Fruit fly (Drosophila melanogaster) whole organism, embryonic: ENCODE data around the gene aop.

Source experiments
- Bdp1 ChIP-seq: fragments of 200-800 bp; sonication (Bioruptor generic); optimal IDR thresholded peaks from 3 replicates; lab custom pipeline; 2016; ENCODE audit warnings: missing biosample characterization, missing genetic modification characterization
- BtbVII ChIP-seq: fragments of 200-800 bp; sonication (Bioruptor generic); optimal IDR thresholded peaks from 3 replicates; lab custom pipeline; 2017; ENCODE audit warnings: missing biosample characterization, mild to moderate bottlenecking, missing genetic modification characterization
- CG12391 ChIP-seq: fragments of 200-800 bp; sonication (Bioruptor generic); optimal IDR thresholded peaks from 3 replicates; lab custom pipeline; 2018; ENCODE audit warnings: missing biosample characterization, mild to moderate bottlenecking, missing genetic modification characterization, moderate library complexity
- CG12659 ChIP-seq: fragments of 200-800 bp; sonication (Bioruptor generic); optimal IDR thresholded peaks from 3 replicates; lab custom pipeline; 2017; ENCODE audit warnings: mild to moderate bottlenecking, missing biosample characterization, missing genetic modification reagents, missing genetic modification characterization
- CG12744 ChIP-seq: fragments of 200-800 bp; sonication (Bioruptor generic); optimal IDR thresholded peaks from 2 replicates; lab custom pipeline; 2016; ENCODE audit warnings: missing biosample characterization, missing genetic modification characterization
- CG13894 ChIP-seq: fragments of 200-800 bp; sonication (Bioruptor generic); optimal IDR thresholded peaks from 3 replicates; lab custom pipeline; 2018; ENCODE audit warnings: missing biosample characterization, mild to moderate bottlenecking, missing genetic modification characterization, moderate library complexity
- CG16815 ChIP-seq: fragments of 200-800 bp; sonication (Bioruptor generic); optimal IDR thresholded peaks from 3 replicates; lab custom pipeline; 2017; ENCODE audit warnings: missing biosample characterization, mild to moderate bottlenecking, missing genetic modification characterization
- CG18262 ChIP-seq: fragments of 200-800 bp; optimal IDR thresholded peaks from 3 replicates; lab custom pipeline; 2019; ENCODE audit warnings: missing biosample characterization, mild to moderate bottlenecking, missing genetic modification characterization, moderate library complexity
- CG31441 ChIP-seq: fragments of 200-800 bp; sonication (Bioruptor generic); IDR thresholded peaks from 2 replicates; pipeline ENCODE4 v1.3.6; 2022; ENCODE audit warnings: missing biosample characterization, missing genetic modification characterization
- CG3847 ChIP-seq: fragments of 200-800 bp; sonication (Bioruptor generic); IDR thresholded peaks from 2 replicates; pipeline ENCODE4 v1.3.6; 2022; ENCODE audit warnings: missing biosample characterization, missing genetic modification characterization
- CG4404 ChIP-seq: fragments of 200-800 bp; sonication (Bioruptor generic); IDR thresholded peaks from 2 replicates; pipeline ENCODE4 v1.3.6; 2022; ENCODE audit warnings: missing biosample characterization, missing genetic modification characterization
- CG4820 ChIP-seq: fragments of 200-800 bp; sonication (Bioruptor generic); optimal IDR thresholded peaks from 3 replicates; lab custom pipeline; 2016; ENCODE audit warnings: missing biosample characterization, missing genetic modification characterization
- CG6272 ChIP-seq: fragments of 200-800 bp; sonication (Bioruptor generic); IDR thresholded peaks from 2 replicates; pipeline ENCODE4 v1.3.6; 2022; ENCODE audit warnings: missing biosample characterization, missing genetic modification characterization
- CG8478 ChIP-seq: fragments of >200 bp; optimal IDR thresholded peaks from 2 replicates; lab custom pipeline; 2018
- Chrac-16 ChIP-seq: fragments of 200-800 bp; sonication (Bioruptor generic); optimal IDR thresholded peaks from 3 replicates; lab custom pipeline; 2016; ENCODE audit warnings: missing biosample characterization, missing genetic modification characterization
- Dfd ChIP-seq, 2 experiments: fragments of >200 bp; optimal IDR thresholded peaks; 2 replicates each; lab custom pipeline; 2017; ENCODE audit warnings: missing biosample characterization in 2 of 2, missing genetic modification characterization in 2 of 2
- Doc3 ChIP-seq: fragments of 200-800 bp; sonication (Bioruptor generic); IDR thresholded peaks from 3 replicates; pipeline ENCODE4 v1.3.6; 2022; ENCODE audit warnings: missing biosample characterization, missing genetic modification characterization; ENCODE audit not compliant: partially characterized antibody
- ERR ChIP-seq: fragments of 200-800 bp; sonication (Bioruptor generic); optimal IDR thresholded peaks from 2 replicates; lab custom pipeline; 2016; ENCODE audit warnings: missing biosample characterization, missing genetic modification characterization
- Elba2 ChIP-seq: fragments of 200-800 bp; sonication (Bioruptor generic); optimal IDR thresholded peaks from 3 replicates; lab custom pipeline; 2016; ENCODE audit warnings: missing biosample characterization, missing genetic modification characterization
- Fer1 ChIP-seq: fragments of 200-800 bp; sonication (Bioruptor generic); optimal IDR thresholded peaks from 2 replicates; lab custom pipeline; 2017; ENCODE audit warnings: missing biosample characterization, mild to moderate bottlenecking, missing genetic modification characterization
- HLH4C ChIP-seq: fragments of 200-800 bp; sonication (Bioruptor generic); IDR thresholded peaks from 3 replicates; pipeline ENCODE4 v1.3.6; 2022; ENCODE audit warnings: missing biosample characterization, missing genetic modification characterization; ENCODE audit not compliant: partially characterized antibody
- Hr51 ChIP-seq, 2 experiments: fragments of 200-800 bp; sonication (Bioruptor generic); optimal IDR thresholded peaks; 2 replicates in 1 of 2; 3 replicates in 1 of 2; lab custom pipeline; 2016 to 2018; ENCODE audit warnings: missing biosample characterization in 2 of 2, missing genetic modification characterization in 2 of 2, mild to moderate bottlenecking in 1 of 2, moderate library complexity in 1 of 2
- Lim3 ChIP-seq: fragments of 200-800 bp; sonication (Bioruptor generic); IDR thresholded peaks from 2 replicates; pipeline ENCODE4 v1.3.6; 2022; ENCODE audit warnings: missing biosample characterization, missing genetic modification characterization
- Med ChIP-seq: fragments of 200-800 bp; sonication (Bioruptor generic); peaks from one replicate; lab custom pipeline; 2016; ENCODE audit warnings: missing biosample characterization, missing genetic modification characterization, mild to moderate bottlenecking, inconsistent platforms, moderate library complexity
- Mrtf ChIP-seq: fragments of 200-800 bp; sonication (Bioruptor generic); IDR thresholded peaks from 3 replicates; pipeline ENCODE4 v1.3.6; 2022; ENCODE audit warnings: missing biosample characterization, missing genetic modification characterization
- Oaz ChIP-seq: fragments of 200-800 bp; sonication (Bioruptor generic); IDR thresholded peaks from 2 replicates; pipeline ENCODE4 v1.3.6; 2022; ENCODE audit warnings: missing biosample characterization, missing genetic modification characterization
- Sox102F ChIP-seq: fragments of 200-800 bp; sonication (Bioruptor generic); optimal IDR thresholded peaks from 2 replicates; lab custom pipeline; 2018; ENCODE audit warnings: missing biosample characterization, mild to moderate bottlenecking, missing genetic modification characterization, moderate library complexity
- ac ChIP-seq: fragments of 200-800 bp; sonication (Bioruptor generic); optimal IDR thresholded peaks from 3 replicates; lab custom pipeline; 2017; ENCODE audit warnings: missing biosample characterization, mild to moderate bottlenecking, missing genetic modification characterization
- ato ChIP-seq: fragments of 200-800 bp; sonication (Bioruptor generic); IDR thresholded peaks from 2 replicates; pipeline ENCODE4 v1.3.6; 2022; ENCODE audit warnings: missing biosample characterization, missing genetic modification characterization; ENCODE audit not compliant: partially characterized antibody
- bsh ChIP-seq, 2 experiments: fragments of 200-800 bp; sonication (Bioruptor generic); optimal IDR thresholded peaks; 2 replicates each; lab custom pipeline; 2017 to 2018; ENCODE audit warnings: mild to moderate bottlenecking in 2 of 2, missing biosample characterization in 2 of 2, missing genetic modification characterization in 2 of 2, moderate library complexity in 1 of 2
- cad ChIP-seq: fragments of >200 bp; optimal IDR thresholded peaks from 2 replicates; lab custom pipeline; 2017; ENCODE audit warnings: missing biosample characterization, missing genetic modification characterization
- cas ChIP-seq: fragments of 200-800 bp; sonication (Bioruptor generic); IDR thresholded peaks from 2 replicates; pipeline ENCODE4 v1.3.6; 2022; ENCODE audit warnings: missing biosample characterization, missing genetic modification characterization
- caup ChIP-seq: fragments of 200-800 bp; sonication (Bioruptor generic); optimal IDR thresholded peaks from 3 replicates; lab custom pipeline; 2017; ENCODE audit warnings: missing biosample characterization, mild to moderate bottlenecking, missing genetic modification characterization, moderate library complexity; ENCODE audit not compliant: severe bottlenecking
- chn ChIP-seq: fragments of 200-800 bp; sonication (Bioruptor generic); optimal IDR thresholded peaks from 2 replicates; lab custom pipeline; 2016; ENCODE audit warnings: missing biosample characterization, missing genetic modification characterization
- disco-r ChIP-seq: fragments of 200-800 bp; sonication (Bioruptor generic); optimal IDR thresholded peaks from 2 replicates; lab custom pipeline; 2016; ENCODE audit warnings: missing biosample characterization, missing genetic modification characterization
- emc ChIP-seq: fragments of 200-800 bp; sonication (Bioruptor generic); optimal IDR thresholded peaks from 2 replicates; lab custom pipeline; 2016; ENCODE audit warnings: missing biosample characterization, missing genetic modification characterization
- gro ChIP-seq: fragments of 200-800 bp; sonication (Bioruptor generic); optimal IDR thresholded peaks from 2 replicates; lab custom pipeline; 2016; ENCODE audit warnings: missing biosample characterization, missing genetic modification characterization
- gsb ChIP-seq: fragments of 200-800 bp; sonication (Bioruptor generic); IDR thresholded peaks from 2 replicates; pipeline ENCODE4 v1.3.6; 2022; ENCODE audit warnings: missing biosample characterization, missing genetic modification characterization
- mam ChIP-seq: fragments of 200-800 bp; sonication (Bioruptor generic); optimal IDR thresholded peaks from 3 replicates; lab custom pipeline; 2016; ENCODE audit warnings: missing biosample characterization, missing genetic modification characterization
- oc ChIP-seq: fragments of 200-800 bp; sonication (Bioruptor generic); optimal IDR thresholded peaks from 2 replicates; lab custom pipeline; 2018; ENCODE audit warnings: missing biosample characterization, mild to moderate bottlenecking, missing genetic modification characterization, moderate library complexity
- onecut ChIP-seq: fragments of 200-800 bp; sonication (Bioruptor generic); IDR thresholded peaks from 2 replicates; pipeline ENCODE4 v1.3.6; 2022; ENCODE audit warnings: missing biosample characterization, missing genetic modification characterization
- peb ChIP-seq: fragments of 200-800 bp; sonication (Bioruptor generic); IDR thresholded peaks from 2 replicates; pipeline ENCODE4 v1.3.6; 2022; ENCODE audit warnings: missing biosample characterization, missing genetic modification characterization
- prd ChIP-seq, 3 experiments: fragments of >200 bp in 2 of 3; fragments of 200-800 bp in 1 of 3; sonication (Bioruptor generic) in 1 of 3; optimal IDR thresholded peaks in 2 of 3; IDR thresholded peaks in 1 of 3; 2 replicates in 2 of 3; 3 replicates in 1 of 3; pipeline versions ENCODE4 v1.3.6 to Lab custom; 2017 to 2022; ENCODE audit warnings: missing biosample characterization in 1 of 3, missing genetic modification characterization in 1 of 3
- psq ChIP-seq: fragments of 200-800 bp; sonication (Bioruptor generic); optimal IDR thresholded peaks from 2 replicates; lab custom pipeline; 2017; ENCODE audit warnings: missing biosample characterization, missing genetic modification characterization
- row ChIP-seq: fragments of 200-800 bp; sonication (Bioruptor generic); IDR thresholded peaks from 3 replicates; pipeline ENCODE4 v1.3.6; 2022; ENCODE audit warnings: missing biosample characterization, missing genetic modification characterization
- run ChIP-seq: fragments of 200-800 bp; sonication (Bioruptor generic); optimal IDR thresholded peaks from 3 replicates; lab custom pipeline; 2018; ENCODE audit warnings: missing biosample characterization, mild to moderate bottlenecking, missing genetic modification characterization
- stc ChIP-seq: fragments of 200-800 bp; sonication (Bioruptor generic); IDR thresholded peaks from 2 replicates; pipeline ENCODE4 v1.3.6; 2022; ENCODE audit warnings: missing biosample characterization, missing genetic modification characterization
- vnd ChIP-seq: fragments of 200-800 bp; sonication (Bioruptor generic); IDR thresholded peaks from 3 replicates; pipeline ENCODE4 v1.3.6; 2022; ENCODE audit warnings: missing biosample characterization, missing genetic modification characterization; ENCODE audit not compliant: partially characterized antibody

Gene aop

dm6 chr2L:2166958-2167707 is 11.4 kb downstream of the aop start (continued):
- TF ChIP-seq Hr51 (GFP tag; optimal IDR thresholded peaks at IDR 0.05; lab: Kevin White, UChicago) (no peak), BtbVII (GFP tag; lab: Kevin White, UChicago) (no peak), run (tag; lab: Kevin White, UChicago) (no peak), CG3847 (GFP tag; lab: Robert Waterston, UW) (no peak), Dfd (GFP tag; optimal IDR thresholded peaks at IDR 0.05; lab: Kevin White, UChicago) (no peak), CG4820 (no peak), HLH4C (GFP tag; lab: Robert Waterston, UW) (no peak), oc (tag; lab: Kevin White, UChicago) (no peak), psq (GFP tag; lab: Kevin White, UChicago) (no peak), CG31441 (GFP tag; lab: Robert Waterston, UW) (no peak), CG12659 (GFP tag; lab: Kevin White, UChicago) (no peak), Doc3 (GFP tag; lab: Robert Waterston, UW) (no peak), cad (GFP tag; lab: Kevin White, UChicago) (no peak), peb (no peak), onecut (no peak), mam (no peak), CG8478 (lab: Kevin White, UChicago) (no peak), CG12391 (tag; lab: Kevin White, UChicago) (no peak), CG4404 (no peak), caup (GFP tag; lab: Kevin White, UChicago) (no peak), disco-r (GFP tag; lab: Kevin White, UChicago) (no peak), Sox102F (GFP tag; lab: Kevin White, UChicago) (no peak), cas (GFP tag; lab: Robert Waterston, UW) (no peak), stc (no peak), Bdp1 (GFP tag; lab: Kevin White, UChicago) (no peak), ac (GFP tag; lab: Kevin White, UChicago) (no peak), ato (no peak), chn (GFP tag; lab: Kevin White, UChicago) (peak; percentile 13), Lim3 (GFP tag; lab: Robert Waterston, UW) (no peak), row (GFP tag; lab: Robert Waterston, UW) (peak; percentile 24; the same call in 1 of the 3 replicates), CG6272 (GFP tag; lab: Robert Waterston, UW) (no peak), CG13894 (tag; lab: Kevin White, UChicago) (peak; percentile 68), CG18262 (tag; lab: Kevin White, UChicago) (no peak), CG16815 (GFP tag; lab: Kevin White, UChicago) (no peak), gro (GFP tag; lab: Kevin White, UChicago) (no peak), Chrac-16 (GFP tag; lab: Kevin White, UChicago) (no peak), Fer1 (no peak), Mrtf (GFP tag; lab: Robert Waterston, UW) (no peak), ERR (GFP tag; lab: Kevin White, UChicago) (no peak), Oaz (no peak), gsb (GFP tag; lab: Robert Waterston, UW) (0 out of 2 replicates have a peak, but pooled peaks have one; percentile 13), CG12744 (no peak), vnd (no peak), prd (optimal IDR thresholded peaks at IDR 0.05; lab: Kevin White, UChicago) (no peak), prd (GFP tag; IDR thresholded peaks at IDR 0.05; lab: Robert Waterston, UW) (no peak), bsh (GFP tag; optimal IDR thresholded peaks at IDR 0.05; lab: Kevin White, UChicago) (peak in 1 of 2 experiments; percentile 14), Elba2 (no peak), emc (GFP tag; lab: Kevin White, UChicago) (no peak), Med (GFP tag; lab: Kevin White, UChicago) (peak; percentile 51)
